Fruit fly (Drosophila melanogaster) whole organism, embryonic: ENCODE measurements around the gene CG7016.

Source experiments
- Bgb ChIP-seq: fragments of 200-800 bp; sonication (Bioruptor generic); IDR thresholded peaks from 2 replicates; pipeline ENCODE4 v1.3.6; 2022; ENCODE audit warnings: missing biosample characterization, missing genetic modification characterization; ENCODE audit not compliant: partially characterized antibody
- CG10267 ChIP-seq: fragments of 200-800 bp; sonication (Bioruptor generic); optimal IDR thresholded peaks from 2 replicates; lab custom pipeline; 2018; ENCODE audit warnings: missing biosample characterization, mild to moderate bottlenecking, missing genetic modification characterization, moderate library complexity
- CG10321 ChIP-seq: fragments of 200-800 bp; sonication (Bioruptor generic); IDR thresholded peaks from 2 replicates; pipeline ENCODE4 v1.3.6; 2022; ENCODE audit warnings: missing biosample characterization, missing genetic modification characterization
- CG10959 ChIP-seq: fragments of 200-800 bp; sonication (Bioruptor generic); IDR thresholded peaks from 2 replicates; pipeline ENCODE4 v1.3.6; 2022; ENCODE audit warnings: missing biosample characterization, missing genetic modification characterization
- CG11085 ChIP-seq: fragments of 200-800 bp; sonication (Bioruptor generic); IDR thresholded peaks from 2 replicates; pipeline ENCODE4 v1.3.6; 2022; ENCODE audit warnings: missing biosample characterization, missing genetic modification characterization
- CG11695 ChIP-seq: fragments of 200-800 bp; sonication (Bioruptor generic); IDR thresholded peaks from 3 replicates; pipeline ENCODE4 v1.3.6; 2022; ENCODE audit warnings: missing biosample characterization, missing genetic modification characterization
- CG12071 ChIP-seq: fragments of 200-800 bp; sonication (Bioruptor generic); optimal IDR thresholded peaks from 3 replicates; lab custom pipeline; 2018; ENCODE audit warnings: missing biosample characterization, mild to moderate bottlenecking, missing genetic modification characterization
- CG12299 ChIP-seq: fragments of 200-800 bp; sonication (Bioruptor generic); optimal IDR thresholded peaks from 2 replicates; lab custom pipeline; 2018; ENCODE audit warnings: missing biosample characterization, mild to moderate bottlenecking, missing genetic modification characterization
- CG13424 ChIP-seq: fragments of 200-800 bp; sonication (Bioruptor generic); optimal IDR thresholded peaks from 2 replicates; lab custom pipeline; 2019; ENCODE audit warnings: missing biosample characterization, mild to moderate bottlenecking, missing genetic modification characterization, moderate library complexity
- CG13894 ChIP-seq: fragments of 200-800 bp; sonication (Bioruptor generic); optimal IDR thresholded peaks from 3 replicates; lab custom pipeline; 2018; ENCODE audit warnings: missing biosample characterization, mild to moderate bottlenecking, missing genetic modification characterization, moderate library complexity
- CG15073 ChIP-seq: fragments of 200-800 bp; sonication (Bioruptor generic); optimal IDR thresholded peaks from 2 replicates; lab custom pipeline; 2016; ENCODE audit warnings: missing biosample characterization, missing genetic modification characterization
- CG15514 ChIP-seq: fragments of 200-800 bp; sonication (Bioruptor generic); optimal IDR thresholded peaks from 3 replicates; lab custom pipeline; 2017; ENCODE audit warnings: missing biosample characterization, missing genetic modification characterization, mild to moderate bottlenecking, moderate library complexity, missing genetic modification reagents
- CG1602 ChIP-seq: fragments of 200-800 bp; sonication (Bioruptor generic); optimal IDR thresholded peaks from 3 replicates; lab custom pipeline; 2016; ENCODE audit warnings: missing biosample characterization, missing genetic modification characterization
- CG1647 ChIP-seq: fragments of 200-800 bp; sonication (Bioruptor generic); optimal IDR thresholded peaks from 3 replicates; lab custom pipeline; 2016; ENCODE audit warnings: missing biosample characterization, missing genetic modification characterization
- CG18599 ChIP-seq: fragments of 200-800 bp; sonication (Bioruptor generic); optimal IDR thresholded peaks from 3 replicates; lab custom pipeline; 2017; ENCODE audit warnings: missing biosample characterization, missing genetic modification characterization, mild to moderate bottlenecking, moderate library complexity, missing genetic modification reagents
- CG2120 ChIP-seq: fragments of 200-800 bp; sonication (Bioruptor generic); optimal IDR thresholded peaks from 3 replicates; lab custom pipeline; 2016; ENCODE audit warnings: missing biosample characterization, missing genetic modification characterization
- CG3065 ChIP-seq: fragments of 200-800 bp; sonication (Bioruptor generic); optimal IDR thresholded peaks from 2 replicates; lab custom pipeline; 2016; ENCODE audit warnings: missing biosample characterization, missing genetic modification characterization
- CG32532 ChIP-seq: fragments of 200-800 bp; sonication (Bioruptor generic); IDR thresholded peaks from 2 replicates; pipeline ENCODE4 v1.3.6; 2022; ENCODE audit warnings: missing biosample characterization, missing genetic modification characterization
- CG32772 ChIP-seq: fragments of 200-800 bp; sonication (Bioruptor generic); IDR thresholded peaks from 2 replicates; pipeline ENCODE4 v1.3.6; 2022; ENCODE audit warnings: missing biosample characterization, missing genetic modification characterization
- CG3995 ChIP-seq: fragments of 200-800 bp; sonication (Bioruptor generic); optimal IDR thresholded peaks from 3 replicates; lab custom pipeline; 2016; ENCODE audit warnings: missing biosample characterization, missing genetic modification characterization
- CG4404 ChIP-seq: fragments of 200-800 bp; sonication (Bioruptor generic); IDR thresholded peaks from 2 replicates; pipeline ENCODE4 v1.3.6; 2022; ENCODE audit warnings: missing biosample characterization, missing genetic modification characterization
- CG6272 ChIP-seq: fragments of 200-800 bp; sonication (Bioruptor generic); IDR thresholded peaks from 2 replicates; pipeline ENCODE4 v1.3.6; 2022; ENCODE audit warnings: missing biosample characterization, missing genetic modification characterization
- CG6813 ChIP-seq: fragments of 200-800 bp; sonication (Bioruptor generic); optimal IDR thresholded peaks from 2 replicates; lab custom pipeline; 2017; ENCODE audit warnings: missing biosample characterization, missing genetic modification characterization, mild to moderate bottlenecking, moderate library complexity, missing genetic modification reagents
- CG7928 ChIP-seq: fragments of 200-800 bp; sonication (Bioruptor generic); optimal IDR thresholded peaks from 2 replicates; lab custom pipeline; 2017; ENCODE audit warnings: missing biosample characterization, mild to moderate bottlenecking, missing genetic modification characterization
- CG8290 ChIP-seq, 3 experiments: fragments of 200-800 bp; sonication (Bioruptor generic); optimal IDR thresholded peaks; 2 replicates each; lab custom pipeline; 2016 to 2019; ENCODE audit warnings: missing biosample characterization in 3 of 3, missing genetic modification characterization in 3 of 3, mild to moderate bottlenecking in 2 of 3, moderate library complexity in 1 of 3
- CG8478 ChIP-seq: fragments of >200 bp; optimal IDR thresholded peaks from 2 replicates; lab custom pipeline; 2018
- CoRest ChIP-seq: fragments of 200-800 bp; sonication (Bioruptor generic); optimal IDR thresholded peaks from 3 replicates; lab custom pipeline; 2018; ENCODE audit warnings: missing biosample characterization, mild to moderate bottlenecking, missing genetic modification characterization, moderate library complexity
- D ChIP-seq, 2 experiments: fragments of 200-800 bp in 1 of 2; fragments of >200 bp in 1 of 2; sonication (Bioruptor generic) in 1 of 2; optimal IDR thresholded peaks; 2 replicates in 1 of 2; 3 replicates in 1 of 2; lab custom pipeline; 2017; ENCODE audit warnings: mild to moderate bottlenecking in 1 of 2, missing biosample characterization in 1 of 2, missing genetic modification characterization in 1 of 2, missing genetic modification reagents in 1 of 2
- Dip3 ChIP-seq: fragments of 200-800 bp; sonication (Bioruptor generic); optimal IDR thresholded peaks from 3 replicates; lab custom pipeline; 2016; ENCODE audit warnings: missing biosample characterization, missing genetic modification characterization
- ERR ChIP-seq: fragments of 200-800 bp; sonication (Bioruptor generic); optimal IDR thresholded peaks from 2 replicates; lab custom pipeline; 2016; ENCODE audit warnings: missing biosample characterization, missing genetic modification characterization
- Eip74EF ChIP-seq, 2 experiments: fragments of 200-800 bp in 1 of 2; fragments of >200 bp in 1 of 2; sonication (Bioruptor generic) in 1 of 2; optimal IDR thresholded peaks; 2 replicates each; lab custom pipeline; 2017 to 2019; ENCODE audit warnings: missing biosample characterization in 2 of 2, missing genetic modification characterization in 2 of 2, mild to moderate bottlenecking in 1 of 2, moderate library complexity in 1 of 2
- Fer2 ChIP-seq: fragments of 200-800 bp; sonication (Bioruptor generic); optimal IDR thresholded peaks from 2 replicates; lab custom pipeline; 2018; ENCODE audit warnings: missing biosample characterization, mild to moderate bottlenecking, missing genetic modification characterization, moderate library complexity
- H2.0 ChIP-seq: fragments of 200-800 bp; sonication (Bioruptor generic); IDR thresholded peaks from 2 replicates; pipeline ENCODE4 v1.3.6; 2022; ENCODE audit warnings: missing biosample characterization, missing genetic modification characterization
- HLH3B ChIP-seq: fragments of 200-800 bp; sonication (Bioruptor generic); IDR thresholded peaks from 2 replicates; pipeline ENCODE4 v1.3.6; 2022; ENCODE audit warnings: missing biosample characterization, missing genetic modification characterization
- Hey ChIP-seq: fragments of 200-800 bp; sonication (Bioruptor generic); optimal IDR thresholded peaks from 3 replicates; lab custom pipeline; 2018; ENCODE audit warnings: missing biosample characterization, mild to moderate bottlenecking, missing genetic modification characterization
- Myb ChIP-seq: fragments of 200-800 bp; sonication (Bioruptor generic); optimal IDR thresholded peaks from 2 replicates; lab custom pipeline; 2016; ENCODE audit warnings: missing biosample characterization, missing genetic modification characterization
- Tbp ChIP-seq: fragments of >200 bp; optimal IDR thresholded peaks from 2 replicates; lab custom pipeline; 2018; ENCODE audit warnings: missing biosample characterization, missing genetic modification characterization
- bowl ChIP-seq: fragments of 200-800 bp; sonication (Bioruptor generic); IDR thresholded peaks from 2 replicates; pipeline ENCODE4 v1.3.6; 2022; ENCODE audit warnings: missing biosample characterization, missing genetic modification characterization
- bsh ChIP-seq, 2 experiments: fragments of 200-800 bp; sonication (Bioruptor generic); optimal IDR thresholded peaks; 2 replicates each; lab custom pipeline; 2017 to 2018; ENCODE audit warnings: mild to moderate bottlenecking in 2 of 2, missing biosample characterization in 2 of 2, missing genetic modification characterization in 2 of 2, moderate library complexity in 1 of 2
- dmrt11E ChIP-seq: fragments of 200-800 bp; sonication (Bioruptor generic); optimal IDR thresholded peaks from 3 replicates; lab custom pipeline; 2018; ENCODE audit warnings: missing biosample characterization, mild to moderate bottlenecking, missing genetic modification characterization, moderate library complexity
- ind ChIP-seq: fragments of 200-800 bp; sonication (Bioruptor generic); optimal IDR thresholded peaks from 3 replicates; lab custom pipeline; 2016; ENCODE audit warnings: missing biosample characterization, missing genetic modification characterization
- insv ChIP-seq, 2 experiments: fragments of 200-800 bp; sonication (Bioruptor generic); optimal IDR thresholded peaks; 3 replicates each; lab custom pipeline; 2016 to 2018; ENCODE audit warnings: missing biosample characterization in 2 of 2, missing genetic modification characterization in 2 of 2
- lola ChIP-seq, 3 experiments: fragments of >200 bp in 2 of 3; fragments of 200-800 bp in 1 of 3; sonication (Bioruptor generic) in 1 of 3; optimal IDR thresholded peaks; 2 replicates each; lab custom pipeline; 2017 to 2019; ENCODE audit warnings: missing biosample characterization in 3 of 3, missing genetic modification characterization in 3 of 3, mild to moderate bottlenecking in 1 of 3, moderate library complexity in 1 of 3
- nau ChIP-seq: fragments of 200-800 bp; sonication (Bioruptor generic); optimal IDR thresholded peaks from 3 replicates; lab custom pipeline; 2017; ENCODE audit warnings: missing biosample characterization, mild to moderate bottlenecking, missing genetic modification characterization, missing genetic modification reagents
- run ChIP-seq: fragments of 200-800 bp; sonication (Bioruptor generic); optimal IDR thresholded peaks from 3 replicates; lab custom pipeline; 2018; ENCODE audit warnings: missing biosample characterization, mild to moderate bottlenecking, missing genetic modification characterization
- twi ChIP-seq: fragments of 200-800 bp; optimal IDR thresholded peaks from 2 replicates; lab custom pipeline; 2019; ENCODE audit warnings: missing biosample characterization, mild to moderate bottlenecking, missing genetic modification characterization, moderate library complexity
- vfl ChIP-seq: fragments of 200-800 bp; sonication (Bioruptor generic); optimal IDR thresholded peaks from 2 replicates; lab custom pipeline; 2016; ENCODE audit warnings: missing biosample characterization, missing genetic modification characterization
- yki ChIP-seq: fragments of >200 bp; optimal IDR thresholded peaks from 3 replicates; lab custom pipeline; 2018

The CG7016 gene

DNA sequence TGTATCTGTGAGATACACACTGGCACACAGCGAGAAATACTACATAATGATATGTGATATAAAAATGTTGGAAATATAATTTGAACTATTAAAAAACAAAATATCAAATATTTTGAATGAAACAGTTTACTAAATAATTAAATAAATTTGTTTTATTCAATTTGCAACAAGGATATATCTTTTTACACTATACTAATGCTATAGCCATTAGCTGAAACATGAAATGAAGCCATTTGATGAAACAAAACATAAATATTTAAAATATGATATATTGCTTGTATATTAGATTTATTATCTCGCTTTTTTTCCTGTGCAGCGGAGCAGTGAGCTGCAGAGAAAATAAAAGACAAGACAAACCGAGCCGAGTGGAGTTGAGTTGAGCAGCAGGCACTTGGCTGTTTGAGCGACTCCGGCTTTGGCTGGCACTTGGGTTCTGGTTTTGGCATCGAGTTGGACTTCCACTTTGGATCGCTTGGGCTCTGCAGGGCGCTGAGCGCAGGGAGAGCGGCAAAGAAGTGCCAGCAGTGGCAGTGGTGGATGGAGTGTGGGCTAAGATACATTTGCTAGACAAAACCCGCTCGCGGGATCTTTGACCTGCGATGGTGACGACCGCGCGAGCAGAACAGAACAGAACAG is 30.7 kb downstream of the CG7016 start (continued):
- peak; percentile 18 to 80 for TF ChIP-seq bsh (GFP tag; optimal IDR thresholded peaks at IDR 0.05; lab: Kevin White, UChicago)
- TF ChIP-seq CG15514: no peak
- TF ChIP-seq insv (GFP tag; optimal IDR thresholded peaks at IDR 0.05; lab: Kevin White, UChicago): peak in 1 of 2 experiments; percentile 14
- TF ChIP-seq nau: no peak
- peak; percentile 76 for TF ChIP-seq run (tag; lab: Kevin White, UChicago)
- TF ChIP-seq CG1602 (GFP tag; lab: Kevin White, UChicago): peak; percentile 60
- no peak for TF ChIP-seq CG12071 (GFP tag; lab: Kevin White, UChicago)
- peak; percentile 91 for TF ChIP-seq CoRest
- no peak for TF ChIP-seq Bgb
- no peak for TF ChIP-seq Dip3 (GFP tag; lab: Kevin White, UChicago)
- 0 out of 2 replicates have a peak, but pooled peaks have one; percentile 14 for TF ChIP-seq bowl (GFP tag; lab: Robert Waterston, UW)
- no peak for TF ChIP-seq CG3995 (GFP tag; lab: Kevin White, UChicago)
- TF ChIP-seq Myb (GFP tag; lab: Kevin White, UChicago): no peak
- no peak for TF ChIP-seq CG1647
- peak; percentile 90 for TF ChIP-seq dmrt11E (tag; lab: Kevin White, UChicago)
- peak; percentile 71 for TF ChIP-seq HLH3B (GFP tag; lab: Robert Waterston, UW)
- no peak for TF ChIP-seq D (optimal IDR thresholded peaks at IDR 0.05; lab: Kevin White, UChicago)
- peak; percentile 83 for TF ChIP-seq D (GFP tag; optimal IDR thresholded peaks at IDR 0.05; lab: Kevin White, UChicago)
- TF ChIP-seq CG4404 (GFP tag; lab: Robert Waterston, UW): peak; percentile 71
- peak; percentile 37 for TF ChIP-seq Fer2 (tag; lab: Kevin White, UChicago)
- TF ChIP-seq CG8478: no peak
- TF ChIP-seq CG10267 (tag; lab: Kevin White, UChicago): peak; percentile 91
- no peak for TF ChIP-seq yki (lab: Kevin White, UChicago)
- TF ChIP-seq ind (GFP tag; lab: Kevin White, UChicago): peak; percentile 74
- peak; percentile 62 for TF ChIP-seq CG8290 (GFP tag; optimal IDR thresholded peaks at IDR 0.05; lab: Kevin White, UChicago)
- TF ChIP-seq CG8290 (tag; optimal IDR thresholded peaks at IDR 0.05; lab: Kevin White, UChicago): no peak
- peak in 1 of 2 experiments; percentile 86 for TF ChIP-seq Eip74EF (GFP tag; optimal IDR thresholded peaks at IDR 0.05; lab: Kevin White, UChicago)
- no peak for TF ChIP-seq Hey (tag; lab: Kevin White, UChicago)
- peak; percentile 18 for TF ChIP-seq CG2120
- peak; percentile 34 for TF ChIP-seq CG32772
- peak; percentile 62; the same call in 1 of the 2 replicates for TF ChIP-seq CG32532
- no peak for TF ChIP-seq CG13894 (tag; lab: Kevin White, UChicago)
- TF ChIP-seq CG15073 (GFP tag; lab: Kevin White, UChicago): no peak
- TF ChIP-seq CG3065: no peak
- peak in 1 of 3 experiments; percentile 92 for TF ChIP-seq lola (GFP tag; optimal IDR thresholded peaks at IDR 0.05; lab: Kevin White, UChicago)
- TF ChIP-seq CG6272 (GFP tag; lab: Robert Waterston, UW): no peak
- TF ChIP-seq Tbp: no peak
- TF ChIP-seq CG7928 (GFP tag; lab: Kevin White, UChicago): peak; percentile 14
- TF ChIP-seq CG6813: peak; percentile 58
- no peak for TF ChIP-seq vfl (GFP tag; lab: Kevin White, UChicago)
- TF ChIP-seq ERR (GFP tag; lab: Kevin White, UChicago): no peak
- no peak for TF ChIP-seq CG10959 (GFP tag; lab: Robert Waterston, UW)
- peak; percentile 24; the same call in 1 of the 2 replicates for TF ChIP-seq H2.0
- peak; percentile 60 for TF ChIP-seq CG18599 (GFP tag; lab: Kevin White, UChicago)
- TF ChIP-seq CG10321 (GFP tag; lab: Robert Waterston, UW): peak; percentile 16; the same call in 1 of the 2 replicates
- 0 out of 2 replicates have a peak, but pooled peaks have one; percentile 13 for TF ChIP-seq CG11085 (GFP tag; lab: Robert Waterston, UW)
- TF ChIP-seq twi (tag; lab: Kevin White, UChicago): no peak
- TF ChIP-seq CG11695 (GFP tag; lab: Robert Waterston, UW): peak; percentile 85
- TF ChIP-seq CG12299 (tag; lab: Kevin White, UChicago): peak; percentile 75
- TF ChIP-seq CG13424: peak; percentile 88
